Fruit fly (Drosophila melanogaster): ENCODE measurements around the gene Ir87a.

DNA sequence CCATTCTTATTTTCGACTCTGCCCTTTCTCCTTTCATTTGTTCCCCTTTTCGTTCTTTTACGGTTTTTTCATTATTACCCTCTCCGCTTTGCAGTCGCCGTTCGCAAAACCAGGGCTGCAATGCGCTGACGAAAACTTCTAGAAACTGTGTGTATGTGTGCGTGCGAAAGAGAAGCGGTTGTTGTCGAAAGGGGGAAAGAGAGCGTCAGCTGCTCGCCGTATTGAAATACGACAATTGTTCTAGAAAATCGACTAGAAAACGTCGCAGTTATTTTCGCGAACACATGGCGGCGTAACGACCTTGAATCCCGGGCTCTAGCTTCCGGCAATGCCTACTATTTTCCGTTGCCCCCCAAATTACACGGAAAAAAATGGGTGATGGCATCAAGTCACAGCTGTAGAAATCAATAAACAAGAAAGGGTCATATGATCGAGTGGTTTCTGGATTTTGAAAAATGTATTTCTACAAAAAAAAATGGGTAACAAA lies 37.4 kb upstream of the Ir87a start:
- TF ChIP-seq CG6163 (GFP tag; IDR thresholded peaks at IDR 0.05), result no peak
- TF ChIP-seq CG34406 (GFP tag; optimal IDR thresholded peaks at IDR 0.05), result no peak
- TF ChIP-seq Sox102F (GFP tag; optimal IDR thresholded peaks at IDR 0.05), result no peak
- no peak for TF ChIP-seq Blimp-1 (GFP tag; optimal IDR thresholded peaks at IDR 0.05)
- no peak for TF ChIP-seq CG16779 (tag; optimal IDR thresholded peaks at IDR 0.05)
- TF ChIP-seq net (GFP tag; optimal IDR thresholded peaks at IDR 0.05), result no peak
- no peak for TF ChIP-seq vri (GFP tag; optimal IDR thresholded peaks at IDR 0.05)
- TF ChIP-seq CG3919 (GFP tag; optimal IDR thresholded peaks at IDR 0.05), result no peak
- TF ChIP-seq CG6854 (GFP tag; optimal IDR thresholded peaks at IDR 0.05), result no peak
- TF ChIP-seq CG11762 (GFP tag; optimal IDR thresholded peaks at IDR 0.05; ENCODE audit: insufficient read depth), result no peak
- TF ChIP-seq Smox (GFP tag; optimal IDR thresholded peaks at IDR 0.05), result no peak
